Fruit fly (Drosophila melanogaster) whole organism: ENCODE data around the gene Mst89B.

Experiments used
- CG8478 ChIP-seq: fragments of >200 bp; optimal IDR thresholded peaks from 2 replicates; lab custom pipeline; 2018; ENCODE audit warnings: inconsistent platforms
- Dll ChIP-seq: fragments of >200 bp; optimal IDR thresholded peaks from 2 replicates; lab custom pipeline; 2017
- EcR ChIP-seq, 2 experiments: fragments of >200 bp; optimal IDR thresholded peaks; 2 replicates each; lab custom pipeline; 2017; ENCODE audit warnings: missing biosample characterization in 2 of 2, missing genetic modification characterization in 2 of 2, missing genetic modification reagents in 2 of 2
- pan ChIP-seq: fragments of >200 bp; optimal IDR thresholded peaks from 2 replicates; lab custom pipeline; 2017
- psq ChIP-seq: fragments of >200 bp; optimal IDR thresholded peaks from 2 replicates; lab custom pipeline; 2017
- usp ChIP-seq: fragments of >200 bp; optimal IDR thresholded peaks from 2 replicates; lab custom pipeline; 2017; ENCODE audit warnings: missing biosample characterization, missing genetic modification characterization, mixed read lengths

Gene Mst89B

dm6 chr3R:16266712-16267111 is at the start of gene Mst89B:
Gene Mst89B, plus strand, starts transcription at chr3R:16267012.
- TF ChIP-seq usp (GFP tag; lab: Kevin White, UChicago): no peak
- no peak for TF ChIP-seq Dll
- no peak for TF ChIP-seq pan
- TF ChIP-seq EcR (GFP tag; optimal IDR thresholded peaks at IDR 0.05; lab: Kevin White, UChicago): no peak
- TF ChIP-seq CG8478 (lab: Kevin White, UChicago): no peak
- no peak for TF ChIP-seq psq

DNA sequence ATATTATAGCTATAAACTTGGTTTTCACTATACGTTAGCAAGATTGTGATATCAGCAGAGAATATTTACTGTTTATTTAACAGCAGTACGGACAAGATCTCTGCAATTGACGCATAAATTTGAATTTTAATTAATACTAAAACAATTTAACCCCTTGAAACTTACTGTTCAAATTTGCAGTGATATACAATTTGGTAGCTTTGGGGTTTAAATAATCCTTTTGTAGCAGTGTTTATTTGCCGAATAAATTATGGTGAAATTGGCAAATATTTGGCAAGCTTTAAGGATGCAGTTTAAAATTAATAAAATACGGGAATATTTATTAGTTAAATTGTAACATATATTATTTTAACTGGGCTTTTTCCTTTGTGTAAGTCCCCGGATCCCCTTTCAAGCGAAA is 49.4 kb upstream of the Mst89B start:
- TF ChIP-seq EcR (GFP tag; optimal IDR thresholded peaks at IDR 0.05; lab: Kevin White, UChicago) (no peak), CG8478 (lab: Kevin White, UChicago) (no peak), usp (GFP tag; lab: Kevin White, UChicago) (no peak), pan (no peak), psq (no peak), Dll (no peak)

- TF ChIP-seq EcR (GFP tag; optimal IDR thresholded peaks at IDR 0.05; lab: Kevin White, UChicago) (no peak), Dll (no peak), pan (no peak), usp (GFP tag; lab: Kevin White, UChicago) (no peak), CG8478 (lab: Kevin White, UChicago) (no peak), psq (no peak)
Observed at dm6 chr3R:16218251-16219030, 48.4 kb upstream of the Mst89B start.

DNA sequence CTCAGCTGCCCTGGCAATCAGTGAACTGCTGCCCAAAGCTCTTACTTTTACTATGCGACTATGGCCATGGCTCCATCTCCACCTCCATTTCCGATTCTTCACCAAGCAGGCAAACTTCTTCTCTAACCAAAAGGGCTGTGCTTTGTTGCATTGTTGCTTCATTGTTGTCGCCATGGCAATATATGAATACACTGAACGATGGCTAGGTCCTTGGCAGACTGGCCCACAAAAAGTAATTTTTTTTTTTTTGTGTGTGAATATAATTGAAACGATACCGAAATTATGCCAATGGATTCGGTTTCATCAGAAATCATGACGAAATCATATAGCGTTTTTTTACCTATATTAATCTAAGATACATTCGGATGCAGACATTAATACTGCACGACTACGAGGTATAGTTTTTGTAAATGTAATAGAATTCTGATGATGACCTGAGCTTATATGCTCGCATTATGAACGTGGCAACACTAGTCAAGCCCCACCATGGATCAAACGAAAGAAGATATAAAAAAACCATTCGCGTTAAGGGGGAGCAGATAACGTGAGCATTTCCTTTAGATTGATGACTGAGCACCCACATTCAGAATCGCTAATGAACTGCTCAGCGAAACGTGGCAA is 46.7 kb upstream of the Mst89B start:
- no peak for TF ChIP-seq Dll
- no peak for TF ChIP-seq CG8478 (lab: Kevin White, UChicago)
- TF ChIP-seq usp (GFP tag; lab: Kevin White, UChicago): no peak
- no peak for TF ChIP-seq pan
- no peak for TF ChIP-seq EcR (GFP tag; optimal IDR thresholded peaks at IDR 0.05; lab: Kevin White, UChicago)
- no peak for TF ChIP-seq psq

- TF ChIP-seq Dll (no peak), CG8478 (lab: Kevin White, UChicago) (no peak), usp (GFP tag; lab: Kevin White, UChicago) (no peak)
Observed at dm6 chr3R:16220854-16221253, 46.0 kb upstream of the Mst89B start.

- TF ChIP-seq Dll (no peak), usp (GFP tag; lab: Kevin White, UChicago) (no peak), EcR (GFP tag; optimal IDR thresholded peaks at IDR 0.05; lab: Kevin White, UChicago) (no peak), psq (no peak), CG8478 (lab: Kevin White, UChicago) (no peak), pan (no peak)
Observed at dm6 chr3R:16221359-16222299, 45.2 kb upstream of the Mst89B start.

dm6 chr3R:16222300-16222903 is 44.4 kb upstream of the Mst89B start:
- no peak for TF ChIP-seq Dll
- TF ChIP-seq psq: no peak
- TF ChIP-seq CG8478 (lab: Kevin White, UChicago): no peak
- peak in 1 of 2 experiments; percentile 83 for TF ChIP-seq EcR (GFP tag; optimal IDR thresholded peaks at IDR 0.05; lab: Kevin White, UChicago)
- no peak for TF ChIP-seq usp (GFP tag; lab: Kevin White, UChicago)
- TF ChIP-seq pan: no peak

- no peak for TF ChIP-seq usp (GFP tag; lab: Kevin White, UChicago)
- no peak for TF ChIP-seq EcR (GFP tag; optimal IDR thresholded peaks at IDR 0.05; lab: Kevin White, UChicago)
- no peak for TF ChIP-seq Dll
- TF ChIP-seq psq: no peak
- no peak for TF ChIP-seq CG8478 (lab: Kevin White, UChicago)
- no peak for TF ChIP-seq pan
Observed at dm6 chr3R:16223252-16224037, 43.4 kb upstream of the Mst89B start.

dm6 chr3R:16224415-16225165 is 42.2 kb upstream of the Mst89B start:
- TF ChIP-seq Dll (peak; percentile 96), pan (no peak), usp (GFP tag; lab: Kevin White, UChicago) (no peak), EcR (GFP tag; optimal IDR thresholded peaks at IDR 0.05; lab: Kevin White, UChicago) (peak in 1 of 2 experiments; percentile 26)

- TF ChIP-seq Dll (no peak), CG8478 (lab: Kevin White, UChicago) (no peak), usp (GFP tag; lab: Kevin White, UChicago) (no peak)
Observed at dm6 chr3R:16225351-16225750, 41.5 kb upstream of the Mst89B start, which contains the start of gene tara. Gene tara, plus strand, starts transcription at chr3R:16225651.
